Fruit fly (Drosophila melanogaster) whole organism: Measurements from ENCODE around the gene Nep5.

Experiments used
- CG8478 ChIP-seq: fragments of >200 bp; optimal IDR thresholded peaks from 2 replicates; lab custom pipeline; 2018; ENCODE audit warnings: inconsistent platforms
- Dll ChIP-seq: fragments of >200 bp; optimal IDR thresholded peaks from 2 replicates; lab custom pipeline; 2017
- EcR ChIP-seq, 2 experiments: fragments of >200 bp; optimal IDR thresholded peaks; 2 replicates each; lab custom pipeline; 2017; ENCODE audit warnings: missing biosample characterization in 2 of 2, missing genetic modification characterization in 2 of 2, missing genetic modification reagents in 2 of 2
- pan ChIP-seq: fragments of >200 bp; optimal IDR thresholded peaks from 2 replicates; lab custom pipeline; 2017
- psq ChIP-seq: fragments of >200 bp; optimal IDR thresholded peaks from 2 replicates; lab custom pipeline; 2017
- usp ChIP-seq: fragments of >200 bp; optimal IDR thresholded peaks from 2 replicates; lab custom pipeline; 2017; ENCODE audit warnings: missing biosample characterization, missing genetic modification characterization, mixed read lengths

Gene Nep5

dm6 chr3R:27091106-27091505, 27.1 kb upstream of the Nep5 start, which contains the start of gene Cpr97Eb:
TSS of gene Cpr97Eb (minus strand) at chr3R:27091130.
- no peak for TF ChIP-seq CG8478 (lab: Kevin White, UChicago)
- TF ChIP-seq Dll (lab: Kevin White, UChicago), result no peak
- TF ChIP-seq psq (lab: Kevin White, UChicago), result no peak
- peak in 1 of 2 experiments; percentile 18 for TF ChIP-seq EcR (GFP tag; optimal IDR thresholded peaks at IDR 0.05; lab: Kevin White, UChicago)

- TF ChIP-seq Dll (lab: Kevin White, UChicago) (no peak), pan (lab: Kevin White, UChicago) (no peak), EcR (GFP tag; optimal IDR thresholded peaks at IDR 0.05; lab: Kevin White, UChicago) (no peak), psq (lab: Kevin White, UChicago) (no peak), CG8478 (lab: Kevin White, UChicago) (no peak), usp (no peak)
These were observed 23.6 kb upstream of the Nep5 start, which contains the start of gene Cpr97Ea for dm6 chr3R:27087549-27087948. TSS of gene Cpr97Ea (minus strand) at chr3R:27087778.

- TF ChIP-seq EcR (GFP tag; optimal IDR thresholded peaks at IDR 0.05; lab: Kevin White, UChicago) (no peak), CG8478 (lab: Kevin White, UChicago) (no peak), psq (lab: Kevin White, UChicago) (no peak), usp (no peak), pan (lab: Kevin White, UChicago) (no peak), Dll (lab: Kevin White, UChicago) (no peak)
These were observed 20.6 kb upstream of the Nep5 start for dm6 chr3R:27084528-27085052.

dm6 chr3R:27082752-27083151, 18.8 kb upstream of the Nep5 start:
- TF ChIP-seq pan (lab: Kevin White, UChicago) (no peak), psq (lab: Kevin White, UChicago) (no peak), EcR (GFP tag; optimal IDR thresholded peaks at IDR 0.05; lab: Kevin White, UChicago) (no peak), usp (no peak)

dm6 chr3R:27076618-27077017, 12.6 kb upstream of the Nep5 start:
- TF ChIP-seq Dll (lab: Kevin White, UChicago) (no peak), pan (lab: Kevin White, UChicago) (no peak)

dm6 chr3R:27075694-27076093, 11.7 kb upstream of the Nep5 start, which contains the start of gene CG14257:
TSS of gene CG14257 (plus strand) at chr3R:27075870.
- TF ChIP-seq Dll (lab: Kevin White, UChicago) (no peak), EcR (GFP tag; optimal IDR thresholded peaks at IDR 0.05; lab: Kevin White, UChicago) (no peak), CG8478 (lab: Kevin White, UChicago) (no peak), psq (lab: Kevin White, UChicago) (no peak), usp (no peak), pan (lab: Kevin White, UChicago) (no peak)

- no peak for TF ChIP-seq psq (lab: Kevin White, UChicago)
- no peak for TF ChIP-seq usp
- no peak for TF ChIP-seq Dll (lab: Kevin White, UChicago)
- no peak for TF ChIP-seq EcR (GFP tag; optimal IDR thresholded peaks at IDR 0.05; lab: Kevin White, UChicago)
- no peak for TF ChIP-seq pan (lab: Kevin White, UChicago)
- no peak for TF ChIP-seq CG8478 (lab: Kevin White, UChicago)
These were observed 7.0 kb upstream of the Nep5 start for dm6 chr3R:27070906-27071498.

- peak; percentile 71 for TF ChIP-seq Dll (lab: Kevin White, UChicago)
- no peak for TF ChIP-seq CG8478 (lab: Kevin White, UChicago)
- no peak for TF ChIP-seq psq (lab: Kevin White, UChicago)
- no peak for TF ChIP-seq EcR (GFP tag; optimal IDR thresholded peaks at IDR 0.05; lab: Kevin White, UChicago)
- TF ChIP-seq pan (lab: Kevin White, UChicago), result no peak
- TF ChIP-seq usp, result no peak
These were observed 6.0 kb upstream of the Nep5 start, which contains the start of gene spz for dm6 chr3R:27069810-27070625. TSS of gene spz (minus strand) at chr3R:27070070.

dm6 chr3R:27069201-27069600, 5.2 kb upstream of the Nep5 start:
- TF ChIP-seq EcR (GFP tag; optimal IDR thresholded peaks at IDR 0.05; lab: Kevin White, UChicago) (no peak), Dll (lab: Kevin White, UChicago) (no peak), usp (no peak)

dm6 chr3R:27067362-27067761, 3.4 kb upstream of the Nep5 start:
- TF ChIP-seq Dll (lab: Kevin White, UChicago) (no peak), pan (lab: Kevin White, UChicago) (no peak), CG8478 (lab: Kevin White, UChicago) (no peak), EcR (GFP tag; optimal IDR thresholded peaks at IDR 0.05; lab: Kevin White, UChicago) (no peak), psq (lab: Kevin White, UChicago) (no peak), usp (no peak)

dm6 chr3R:27065136-27065535, 1.1 kb upstream of the Nep5 start, which contains the start of gene CG43935:
TSS of gene CG43935 (plus strand) at chr3R:27065436.
- no peak for TF ChIP-seq Dll (lab: Kevin White, UChicago)
- no peak for TF ChIP-seq EcR (GFP tag; optimal IDR thresholded peaks at IDR 0.05; lab: Kevin White, UChicago)
- no peak for TF ChIP-seq CG8478 (lab: Kevin White, UChicago)
- no peak for TF ChIP-seq pan (lab: Kevin White, UChicago)
- no peak for TF ChIP-seq usp
- TF ChIP-seq psq (lab: Kevin White, UChicago), result no peak
